Worm (Caenorhabditis elegans) whole organism, young adult: ENCODE data around the gene cyp-33C12.

Experiments used
- C06A6.2 ChIP-seq: fragments of 200-800 bp; sonication (Bioruptor generic); conservative IDR thresholded peaks from 2 replicates; pipeline ENCODE4 v1.3.6; 2022; ENCODE audit warnings: missing genetic modification characterization, missing compliant biosample characterization
- D2030.7 ChIP-seq: fragments of 200-800 bp; sonication (Bioruptor generic); IDR thresholded peaks from 2 replicates; pipeline ENCODE4 v1.3.6; 2022; ENCODE audit warnings: missing genetic modification reagents, missing genetic modification characterization, missing compliant biosample characterization
- F10E7.11 ChIP-seq: sonication (generic microtip); optimal IDR thresholded peaks from 2 replicates; lab custom pipeline; 2017; ENCODE audit warnings: mild to moderate bottlenecking, missing genetic modification characterization, moderate library complexity, missing compliant biosample characterization
- F22D6.2 ChIP-seq: sonication (generic microtip); optimal IDR thresholded peaks from 2 replicates; lab custom pipeline; 2016; ENCODE audit warnings: mild to moderate bottlenecking, missing genetic modification characterization, missing compliant biosample characterization
- F23B12.7 ChIP-seq: sonication (generic microtip); optimal IDR thresholded peaks from 2 replicates; lab custom pipeline; 2017; ENCODE audit warnings: missing genetic modification characterization, mild to moderate bottlenecking, missing compliant biosample characterization, antibody characterized with exemption, moderate library complexity; ENCODE audit not compliant: insufficient read depth
- F37B4.10 ChIP-seq: fragments of 200-800 bp; sonication (Bioruptor generic); IDR thresholded peaks from 2 replicates; pipeline ENCODE4 v1.3.6; 2022; ENCODE audit warnings: missing genetic modification characterization, missing compliant biosample characterization
- F49E8.2 ChIP-seq: sonication (generic microtip); optimal IDR thresholded peaks from 3 replicates; lab custom pipeline; 2017; ENCODE audit warnings: missing genetic modification characterization, mild to moderate bottlenecking, missing compliant biosample characterization, antibody characterized with exemption, moderate library complexity; ENCODE audit not compliant: insufficient read depth
- F55B11.4 ChIP-seq: sonication (generic microtip); optimal IDR thresholded peaks from 2 replicates; lab custom pipeline; 2016; ENCODE audit warnings: missing compliant biosample characterization, missing genetic modification characterization, borderline replicate concordance; ENCODE audit not compliant: insufficient read depth
- K11D2.4 ChIP-seq: fragments of 200-800 bp; sonication (Bioruptor generic); IDR thresholded peaks from 2 replicates; pipeline ENCODE4 v1.3.6; 2022; ENCODE audit warnings: missing genetic modification reagents, missing genetic modification characterization, missing compliant biosample characterization
- K12H6.12 ChIP-seq: fragments of 200-800 bp; sonication (Bioruptor generic); optimal IDR thresholded peaks from 2 replicates; lab custom pipeline; 2018; ENCODE audit warnings: mild to moderate bottlenecking, missing genetic modification characterization, missing compliant biosample characterization
- T07F8.4 ChIP-seq: sonication (generic microtip); optimal IDR thresholded peaks from 2 replicates; lab custom pipeline; 2016; ENCODE audit warnings: mild to moderate bottlenecking, missing genetic modification characterization, moderate library complexity, missing compliant biosample characterization
- Y53G8AR.9 ChIP-seq: fragments of 200-800 bp; sonication (Bioruptor generic); conservative IDR thresholded peaks from 2 replicates; pipeline ENCODE4 v1.3.6; 2022; ENCODE audit warnings: missing genetic modification reagents, missing genetic modification characterization, missing compliant biosample characterization
- atf-7 ChIP-seq: sonication (generic microtip); optimal IDR thresholded peaks from 2 replicates; lab custom pipeline; 2017; ENCODE audit warnings: mild to moderate bottlenecking, missing genetic modification characterization, missing compliant biosample characterization
- attf-5 ChIP-seq: fragments of 200-800 bp; sonication (Bioruptor generic); optimal IDR thresholded peaks from 2 replicates; lab custom pipeline; 2018; ENCODE audit warnings: mild to moderate bottlenecking, missing genetic modification characterization, missing compliant biosample characterization
- cebp-1 ChIP-seq, 2 experiments: fragments of 200-800 bp in 1 of 2; sonication (Bioruptor generic) in 1 of 2; sonication (generic microtip) in 1 of 2; IDR thresholded peaks in 1 of 2; optimal IDR thresholded peaks in 1 of 2; 2 replicates each; pipeline versions ENCODE4 v1.3.6 to Lab custom; 2017 to 2022; ENCODE audit warnings: missing compliant biosample characterization in 2 of 2, missing genetic modification characterization in 2 of 2, mild to moderate bottlenecking in 1 of 2, missing genetic modification reagents in 1 of 2, moderate library complexity in 1 of 2
- ceh-58 ChIP-seq: fragments of 200-800 bp; sonication (Bioruptor generic); IDR thresholded peaks from 2 replicates; pipeline ENCODE4 v1.3.6; 2022; ENCODE audit warnings: missing genetic modification characterization, missing compliant biosample characterization
- ceh-91 ChIP-seq: fragments of 200-800 bp; sonication (Bioruptor generic); IDR thresholded peaks from 2 replicates; pipeline ENCODE4 v1.3.6; 2022; ENCODE audit warnings: missing genetic modification reagents, missing genetic modification characterization, missing compliant biosample characterization
- die-1 ChIP-seq: sonication (generic microtip); optimal IDR thresholded peaks from 2 replicates; lab custom pipeline; 2016; ENCODE audit warnings: missing genotype, mild to moderate bottlenecking, missing genetic modification characterization, missing compliant biosample characterization
- dpff-1 ChIP-seq: sonication (generic microtip); optimal IDR thresholded peaks from 2 replicates; lab custom pipeline; 2017; ENCODE audit warnings: mild to moderate bottlenecking, missing genetic modification characterization, missing compliant biosample characterization
- egrh-3 ChIP-seq: fragments of 200-800 bp; sonication (Bioruptor generic); IDR thresholded peaks from 2 replicates; pipeline ENCODE4 v1.3.6; 2022; ENCODE audit warnings: missing genetic modification reagents, missing genetic modification characterization, missing compliant biosample characterization
- ekl-4 ChIP-seq: fragments of 200-800 bp; sonication (Bioruptor generic); IDR thresholded peaks from 2 replicates; pipeline ENCODE4 v1.3.6; 2022; ENCODE audit warnings: missing genetic modification reagents, missing genetic modification characterization, missing compliant biosample characterization
- ets-4 ChIP-seq: fragments of 200-800 bp; sonication (Bioruptor generic); optimal IDR thresholded peaks from 2 replicates; lab custom pipeline; 2018; ENCODE audit warnings: mild to moderate bottlenecking, missing genetic modification characterization, missing compliant biosample characterization
- hmg-1.2 ChIP-seq: fragments of 200-800 bp; sonication (Bioruptor generic); IDR thresholded peaks from 2 replicates; pipeline ENCODE4 v1.3.6; 2022; ENCODE audit warnings: missing genetic modification reagents, missing genetic modification characterization, missing compliant biosample characterization
- hmg-20 ChIP-seq: fragments of 200-800 bp; sonication (Bioruptor generic); IDR thresholded peaks from 2 replicates; pipeline ENCODE4 v1.3.6; 2022; ENCODE audit warnings: missing genetic modification reagents, missing genetic modification characterization, missing compliant biosample characterization
- hrde-1 ChIP-seq: sonication (generic microtip); optimal IDR thresholded peaks from 2 replicates; lab custom pipeline; 2016; ENCODE audit warnings: missing genetic modification characterization, mild to moderate bottlenecking, missing compliant biosample characterization, moderate library complexity, missing genotype, missing genetic modification reagents, borderline replicate concordance
- hsf-1 ChIP-seq: fragments of 200-800 bp; sonication (Bioruptor generic); IDR thresholded peaks from 2 replicates; pipeline ENCODE4 v1.3.6; 2022; ENCODE audit warnings: missing genetic modification reagents, missing genetic modification characterization, missing compliant biosample characterization
- lin-40 ChIP-seq: sonication (generic microtip); optimal IDR thresholded peaks from 2 replicates; lab custom pipeline; 2016; ENCODE audit warnings: missing genetic modification characterization, mild to moderate bottlenecking, missing compliant biosample characterization, missing genotype, missing genetic modification reagents
- lsy-27 ChIP-seq: sonication (generic microtip); optimal IDR thresholded peaks from 2 replicates; lab custom pipeline; 2017; ENCODE audit warnings: missing genetic modification characterization, mild to moderate bottlenecking, missing compliant biosample characterization, antibody characterized with exemption, missing genotype, borderline replicate concordance; ENCODE audit not compliant: insufficient read depth
- madf-6 ChIP-seq: fragments of 200-800 bp; sonication (Bioruptor generic); IDR thresholded peaks from 2 replicates; pipeline ENCODE4 v1.3.6; 2022; ENCODE audit warnings: missing genetic modification reagents, missing genetic modification characterization, missing compliant biosample characterization
- mcd-1 ChIP-seq: fragments of 200-800 bp; sonication (Bioruptor generic); IDR thresholded peaks from 2 replicates; pipeline ENCODE4 v1.3.6; 2022; ENCODE audit warnings: missing genetic modification reagents, missing genetic modification characterization, missing compliant biosample characterization
- nhr-80 ChIP-seq: sonication (generic microtip); optimal IDR thresholded peaks from 2 replicates; lab custom pipeline; 2016; ENCODE audit warnings: missing genetic modification characterization, missing compliant biosample characterization
- pbrm-1 ChIP-seq: fragments of 200-800 bp; sonication (Bioruptor generic); IDR thresholded peaks from 2 replicates; pipeline ENCODE4 v1.3.6; 2022; ENCODE audit warnings: missing genetic modification reagents, missing genetic modification characterization, missing compliant biosample characterization
- snpc-1.1 ChIP-seq: sonication (generic microtip); optimal IDR thresholded peaks from 2 replicates; lab custom pipeline; 2017; ENCODE audit warnings: missing genetic modification characterization, mild to moderate bottlenecking, missing compliant biosample characterization, antibody characterized with exemption, moderate library complexity, missing genotype, missing genetic modification reagents; ENCODE audit not compliant: insufficient read depth
- somi-1 ChIP-seq: fragments of 200-800 bp; sonication (Bioruptor generic); optimal IDR thresholded peaks from 2 replicates; lab custom pipeline; 2018; ENCODE audit warnings: mild to moderate bottlenecking, missing genetic modification characterization, missing compliant biosample characterization
- unc-62 ChIP-seq: fragments of 150-350 bp; optimal IDR thresholded peaks from 2 replicates; lab custom pipeline; 2014; ENCODE audit warnings: missing biosample characterization, missing genetic modification reagents, missing genetic modification characterization
- ztf-18 ChIP-seq: sonication (generic microtip); optimal IDR thresholded peaks from 2 replicates; lab custom pipeline; 2016; ENCODE audit warnings: missing genotype, mild to moderate bottlenecking, missing genetic modification characterization, missing compliant biosample characterization
- ztf-22 ChIP-seq: fragments of 200-800 bp; sonication (Bioruptor generic); optimal IDR thresholded peaks from 2 replicates; lab custom pipeline; 2018; ENCODE audit warnings: mild to moderate bottlenecking, missing genetic modification characterization, moderate library complexity, missing compliant biosample characterization
- ztf-3 ChIP-seq: fragments of 200-800 bp; sonication (Bioruptor generic); optimal IDR thresholded peaks from 2 replicates; lab custom pipeline; 2018; ENCODE audit warnings: mild to moderate bottlenecking, missing genetic modification characterization, missing compliant biosample characterization
- ztf-6 ChIP-seq: fragments of 200-800 bp; sonication (Bioruptor generic); IDR thresholded peaks from 2 replicates; pipeline ENCODE4 v1.3.6; 2022; ENCODE audit warnings: missing genetic modification reagents, missing genetic modification characterization, missing compliant biosample characterization

Gene cyp-33C12

DNA sequence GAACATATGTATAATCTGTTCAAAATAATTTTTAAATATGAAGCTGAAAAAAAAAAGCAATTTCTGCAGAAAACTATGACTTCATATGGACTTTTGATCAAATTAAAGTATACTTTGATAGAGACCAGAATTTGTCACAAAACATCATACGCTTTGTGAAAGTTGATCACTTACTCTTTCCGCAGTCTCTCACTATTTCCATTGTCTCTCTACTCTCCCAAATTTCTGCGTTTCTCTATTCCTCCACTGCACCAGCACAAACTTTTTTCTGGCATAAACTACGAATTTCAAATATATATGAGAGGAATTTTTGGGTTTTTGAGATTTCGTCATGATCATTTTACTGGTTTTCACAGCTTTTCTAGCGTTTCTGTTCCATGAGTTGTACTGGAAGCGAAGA lies 31.6 kb upstream of the cyp-33C12 start, which contains the start of gene cyp-33C4:
cyp-33C4 (plus strand) TSS at position 293 of the 400 bp plus-strand sequence.
- TF ChIP-seq F23B12.7 = no peak
- no peak for TF ChIP-seq madf-6 (GFP tag; lab: Robert Waterston, UW)
- no peak for TF ChIP-seq F49E8.2 (tag; lab: Kevin White, UChicago)
- TF ChIP-seq K12H6.12 (tag; lab: Kevin White, UChicago) = no peak
- TF ChIP-seq C06A6.2 (GFP tag; lab: Robert Waterston, UW) = no peak
- TF ChIP-seq lin-40 = no peak
- TF ChIP-seq nhr-80 (tag; lab: Kevin White, UChicago) = peak; percentile 33
- TF ChIP-seq somi-1 (GFP tag; lab: Kevin White, UChicago) = no peak
- no peak for TF ChIP-seq hmg-20 (GFP tag; lab: Robert Waterston, UW)
- no peak for TF ChIP-seq die-1 (tag; lab: Kevin White, UChicago)
- TF ChIP-seq hmg-1.2 (GFP tag; lab: Robert Waterston, UW) = peak; percentile 71; the same call in 1 of the 2 replicates
- no peak for TF ChIP-seq F10E7.11 (tag; lab: Kevin White, UChicago)
- TF ChIP-seq mcd-1 (GFP tag; lab: Robert Waterston, UW) = no peak
- TF ChIP-seq pbrm-1 = no peak
- TF ChIP-seq ceh-91 (GFP tag; lab: Robert Waterston, UW) = no peak
- TF ChIP-seq lsy-27 (tag; lab: Kevin White, UChicago) = no peak
- no peak for TF ChIP-seq ceh-58 (GFP tag; lab: Robert Waterston, UW)
- 0 out of 2 replicates have a peak, but pooled peaks have one; percentile 27 for TF ChIP-seq cebp-1 (GFP tag; IDR thresholded peaks at IDR 0.05; lab: Robert Waterston, UW)
- TF ChIP-seq cebp-1 (tag; optimal IDR thresholded peaks at IDR 0.05; lab: Kevin White, UChicago) = peak; percentile 55
- TF ChIP-seq dpff-1 (tag; lab: Kevin White, UChicago) = no peak
- TF ChIP-seq F22D6.2 (tag; lab: Kevin White, UChicago) = no peak
- TF ChIP-seq K11D2.4 (GFP tag; lab: Robert Waterston, UW) = no peak
- TF ChIP-seq hrde-1 (tag; lab: Kevin White, UChicago) = no peak
- TF ChIP-seq Y53G8AR.9 (GFP tag; lab: Robert Waterston, UW) = no peak
- no peak for TF ChIP-seq ekl-4

DNA sequence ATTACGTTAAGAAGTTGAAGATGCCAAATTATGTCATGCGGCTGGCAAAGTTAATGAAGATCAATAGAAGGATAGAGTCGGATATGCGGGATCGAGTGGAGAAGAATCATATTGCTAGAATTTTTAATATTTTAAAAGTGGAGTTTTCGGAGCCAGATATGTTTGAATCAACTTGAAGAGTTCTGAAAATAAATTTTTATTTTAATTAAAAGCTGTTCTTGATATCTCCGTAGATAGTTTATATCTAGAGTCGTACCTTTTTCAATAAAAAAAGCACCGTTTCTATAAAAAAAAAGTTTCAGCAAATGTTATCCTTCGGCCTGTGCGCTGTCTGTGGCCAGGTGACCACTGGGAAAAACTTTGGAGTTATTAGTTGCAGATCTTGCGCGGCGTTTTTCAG lies 29.0 kb upstream of the cyp-33C12 start, which contains the start of gene nhr-96:
nhr-96 (plus strand) TSS at position 301 of the 400 bp plus-strand sequence.
- TF ChIP-seq F22D6.2 (tag; lab: Kevin White, UChicago) = no peak
- TF ChIP-seq unc-62 (GFP tag; lab: Kevin White, UChicago) = no peak
- TF ChIP-seq ztf-6 (GFP tag; lab: Robert Waterston, UW) = no peak
- TF ChIP-seq, all 124 proteins: peak for 0

DNA sequence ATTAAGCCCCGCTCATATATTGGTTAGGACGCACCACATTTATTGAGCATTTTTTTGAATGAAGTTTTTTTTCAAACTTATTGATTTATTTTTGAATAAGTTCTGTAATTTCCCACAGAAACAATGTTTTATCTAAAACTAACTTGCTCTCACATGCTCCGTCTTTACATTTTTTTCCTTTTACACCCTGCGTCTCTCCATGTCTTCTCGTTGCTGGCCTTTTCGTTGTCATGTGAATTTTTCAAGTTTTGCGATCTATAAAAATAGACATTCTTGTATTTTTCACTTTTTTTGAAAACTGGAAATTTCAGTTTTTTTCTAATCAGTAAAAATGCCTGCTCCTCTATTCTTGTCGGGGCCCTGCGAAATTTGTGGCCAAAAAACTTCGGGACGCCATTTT lies 26.7 kb upstream of the cyp-33C12 start, which contains the start of gene nhr-134:
nhr-134 (plus strand) TSS at position 312 of the 400 bp plus-strand sequence.
- TF ChIP-seq ztf-3 (GFP tag; lab: Kevin White, UChicago) = no peak
- TF ChIP-seq cebp-1 (GFP tag; IDR thresholded peaks at IDR 0.05; lab: Robert Waterston, UW) = no peak
- TF ChIP-seq cebp-1 (tag; optimal IDR thresholded peaks at IDR 0.05; lab: Kevin White, UChicago) = peak; percentile 25
- TF ChIP-seq attf-5 (GFP tag; lab: Kevin White, UChicago) = peak; percentile 34
- peak; percentile 4 for TF ChIP-seq nhr-80 (tag; lab: Kevin White, UChicago)
- no peak for TF ChIP-seq ets-4 (GFP tag; lab: Kevin White, UChicago)
- no peak for TF ChIP-seq atf-7
- peak; percentile 52; the same call in 1 of the 2 replicates for TF ChIP-seq hmg-1.2 (GFP tag; lab: Robert Waterston, UW)
- TF ChIP-seq snpc-1.1 (tag; lab: Kevin White, UChicago) = no peak

DNA sequence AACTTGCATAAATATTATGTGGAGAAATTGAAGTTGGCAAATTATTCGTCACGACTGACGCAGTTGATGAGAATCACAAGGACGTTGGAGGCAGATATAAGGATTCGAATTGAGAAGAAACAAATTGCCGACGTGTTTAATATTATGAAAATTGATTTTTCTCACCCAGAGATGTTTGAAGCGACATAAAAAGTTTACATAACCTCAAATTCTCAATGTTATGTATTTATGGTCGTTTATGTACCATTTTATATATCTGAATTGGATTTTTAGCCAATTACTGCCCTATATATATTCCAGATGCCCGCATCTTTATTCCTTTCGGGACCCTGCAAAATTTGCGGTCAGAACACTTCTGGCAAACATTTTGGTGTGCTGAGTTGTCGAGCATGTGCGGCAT lies 24.6 kb upstream of the cyp-33C12 start, which contains the start of gene nhr-126:
nhr-126 (plus strand) TSS at position 301 of the 400 bp plus-strand sequence.
- TF ChIP-seq F55B11.4 (tag; lab: Kevin White, UChicago) (no peak), egrh-3 (GFP tag; lab: Robert Waterston, UW) (no peak), T07F8.4 (no peak), F37B4.10 (GFP tag; lab: Robert Waterston, UW) (no peak), ztf-18 (tag; lab: Kevin White, UChicago) (no peak), ztf-22 (GFP tag; lab: Kevin White, UChicago) (no peak), hsf-1 (GFP tag; lab: Robert Waterston, UW) (no peak), D2030.7 (GFP tag; lab: Robert Waterston, UW) (no peak)
